Worm (Caenorhabditis elegans): ENCODE measurements around the gene str-176.

str-176 gene

ce11 chrIV:8463716-8464115 lies at the start of gene str-176:
Gene str-176 (minus strand): TSS chrIV:8463816.
- TF ChIP-seq W03F9.2 (tag; optimal IDR thresholded peaks at IDR 0.05) (no peak), dao-5 (tag; optimal IDR thresholded peaks at IDR 0.05) (no peak), him-1 (tag; optimal IDR thresholded peaks at IDR 0.05) (no peak)

ce11 chrIV:8512679-8513078 lies 49.1 kb upstream of the str-176 start, which contains the start of gene C09G4.4:
Gene C09G4.4 (plus strand): TSS chrIV:8512979.
- TF ChIP-seq dao-5 (tag; optimal IDR thresholded peaks at IDR 0.05) (no peak), him-1 (tag; optimal IDR thresholded peaks at IDR 0.05) (no peak), W03F9.2 (tag; optimal IDR thresholded peaks at IDR 0.05) (no peak)

ce11 chrIV:8511056-8511455 lies 47.4 kb upstream of the str-176 start, which contains the start of gene mes-6:
Gene mes-6 (plus strand): TSS chrIV:8511284.
- TF ChIP-seq W03F9.2 (tag; optimal IDR thresholded peaks at IDR 0.05) = peak; percentile 70
- TF ChIP-seq dao-5 (tag; optimal IDR thresholded peaks at IDR 0.05) = no peak
- TF ChIP-seq him-1 (tag; optimal IDR thresholded peaks at IDR 0.05) = no peak

- TF ChIP-seq dao-5 (tag; optimal IDR thresholded peaks at IDR 0.05) (no peak), W03F9.2 (tag; optimal IDR thresholded peaks at IDR 0.05) (peak; percentile 26)
Measured at ce11 chrIV:8510534-8510933, 46.9 kb upstream of the str-176 start, which contains the start of gene tag-77. Gene tag-77 (minus strand): TSS chrIV:8510548.

ce11 chrIV:8506034-8506433 lies 42.4 kb upstream of the str-176 start:
- no peak for TF ChIP-seq dao-5 (tag; optimal IDR thresholded peaks at IDR 0.05)
- TF ChIP-seq him-1 (tag; optimal IDR thresholded peaks at IDR 0.05) = no peak
- no peak for TF ChIP-seq W03F9.2 (tag; optimal IDR thresholded peaks at IDR 0.05)

ce11 chrIV:8501382-8501781 lies 37.8 kb upstream of the str-176 start, which contains the start of gene C28C12.1:
Gene C28C12.1 (plus strand): TSS chrIV:8501682.
- TF ChIP-seq dao-5 (tag; optimal IDR thresholded peaks at IDR 0.05) (no peak), W03F9.2 (tag; optimal IDR thresholded peaks at IDR 0.05) (no peak), him-1 (tag; optimal IDR thresholded peaks at IDR 0.05) (no peak)

ce11 chrIV:8499956-8500355 lies 36.3 kb upstream of the str-176 start:
- no peak for TF ChIP-seq W03F9.2 (tag; optimal IDR thresholded peaks at IDR 0.05)
- TF ChIP-seq him-1 (tag; optimal IDR thresholded peaks at IDR 0.05) = no peak
- no peak for TF ChIP-seq dao-5 (tag; optimal IDR thresholded peaks at IDR 0.05)

ce11 chrIV:8498773-8499360 lies 35.3 kb upstream of the str-176 start, which contains the start of the genes acdh-13 and mesp-1:
Gene acdh-13 (minus strand): TSS chrIV:8498823.
Gene mesp-1 (plus strand): TSS chrIV:8499310.
- TF ChIP-seq W03F9.2 (tag; optimal IDR thresholded peaks at IDR 0.05) (peak; percentile 73), dao-5 (tag; optimal IDR thresholded peaks at IDR 0.05) (no peak), him-1 (tag; optimal IDR thresholded peaks at IDR 0.05) (no peak)

ce11 chrIV:8496263-8496662 lies 32.6 kb upstream of the str-176 start, which contains the start of gene C28C12.12:
Gene C28C12.12 (minus strand): TSS chrIV:8496363.
- TF ChIP-seq W03F9.2 (tag; optimal IDR thresholded peaks at IDR 0.05) (no peak), him-1 (tag; optimal IDR thresholded peaks at IDR 0.05) (no peak)

- no peak for TF ChIP-seq dao-5 (tag; optimal IDR thresholded peaks at IDR 0.05)
- TF ChIP-seq him-1 (tag; optimal IDR thresholded peaks at IDR 0.05) = no peak
- TF ChIP-seq W03F9.2 (tag; optimal IDR thresholded peaks at IDR 0.05) = no peak
Measured at ce11 chrIV:8492242-8492641, 28.6 kb upstream of the str-176 start, which contains the start of gene sru-7. Gene sru-7 (plus strand): TSS chrIV:8492542.

ce11 chrIV:8489915-8490314 lies 26.3 kb upstream of the str-176 start, which contains the start of gene srlf-2:
Gene srlf-2 (plus strand): TSS chrIV:8490215.
- TF ChIP-seq dao-5 (tag; optimal IDR thresholded peaks at IDR 0.05) (no peak), him-1 (tag; optimal IDR thresholded peaks at IDR 0.05) (no peak), W03F9.2 (tag; optimal IDR thresholded peaks at IDR 0.05) (no peak)

ce11 chrIV:8488043-8488442 lies 24.4 kb upstream of the str-176 start:
- TF ChIP-seq him-1 (tag; optimal IDR thresholded peaks at IDR 0.05) (no peak), W03F9.2 (tag; optimal IDR thresholded peaks at IDR 0.05) (no peak), dao-5 (tag; optimal IDR thresholded peaks at IDR 0.05) (no peak)

- TF ChIP-seq W03F9.2 (tag; optimal IDR thresholded peaks at IDR 0.05) (no peak), him-1 (tag; optimal IDR thresholded peaks at IDR 0.05) (no peak), dao-5 (tag; optimal IDR thresholded peaks at IDR 0.05) (no peak)
Measured at ce11 chrIV:8487183-8487582, 23.6 kb upstream of the str-176 start, which contains the start of gene srlf-3. Gene srlf-3 (plus strand): TSS chrIV:8487483.

- TF ChIP-seq him-1 (tag; optimal IDR thresholded peaks at IDR 0.05) (no peak), dao-5 (tag; optimal IDR thresholded peaks at IDR 0.05) (no peak), W03F9.2 (tag; optimal IDR thresholded peaks at IDR 0.05) (no peak)
Measured at ce11 chrIV:8481308-8481707, 17.7 kb upstream of the str-176 start, which contains the start of gene spp-8. Gene spp-8 (plus strand): TSS chrIV:8481664.

Data from whole organism, L4/young adult.